Fruit fly (Drosophila melanogaster) whole organism, adult: ENCODE data around the gene Slbp.

ENCODE experiments used
- cic ChIP-seq: fragments of 200-800 bp; sonication (Bioruptor generic); optimal IDR thresholded peaks from 2 replicates; lab custom pipeline; 2017; ENCODE audit warnings: missing biosample characterization, mild to moderate bottlenecking, missing genetic modification characterization, moderate library complexity
- kay ChIP-seq: fragments of 200-800 bp; sonication (Bioruptor generic); peaks from one replicate; lab custom pipeline; 2016; ENCODE audit warnings: missing biosample characterization, missing genetic modification characterization, borderline replicate concordance
- pad ChIP-seq: fragments of 200-800 bp; sonication (Bioruptor generic); optimal IDR thresholded peaks from 3 replicates; lab custom pipeline; 2017; ENCODE audit warnings: missing biosample characterization, missing genetic modification characterization, mild to moderate bottlenecking, moderate library complexity, missing genetic modification reagents
- toe ChIP-seq: fragments of 200-800 bp; sonication (Bioruptor generic); optimal IDR thresholded peaks from 2 replicates; lab custom pipeline; 2016; ENCODE audit warnings: missing biosample characterization, missing genetic modification characterization

DNA sequence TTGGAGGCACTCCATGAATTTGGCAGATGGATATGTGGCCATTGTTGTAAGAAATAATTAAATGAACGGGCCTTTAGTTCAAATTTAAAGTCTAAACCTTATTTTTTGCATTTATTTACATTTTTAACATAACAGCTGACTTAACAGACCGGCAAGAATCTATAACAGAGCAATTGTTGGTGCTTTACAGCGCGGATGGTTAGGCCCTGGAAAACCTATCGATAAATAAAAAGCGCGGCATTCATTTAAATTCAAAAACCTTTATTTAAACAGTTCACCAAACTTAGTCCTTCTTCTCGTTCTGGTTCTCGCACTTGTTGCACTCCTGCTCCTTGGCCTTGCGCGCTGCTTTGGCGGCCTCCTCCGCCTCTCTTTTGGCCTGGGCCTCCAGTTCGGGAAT is 49.4 kb upstream of the Slbp start, which contains the start of gene Mesh1:
- TF ChIP-seq pad (GFP tag; lab: Kevin White, UChicago) (no peak), toe (no peak), cic (GFP tag; lab: Kevin White, UChicago) (no peak), kay (GFP tag; lab: Kevin White, UChicago) (no peak)
